Worm (Caenorhabditis elegans) whole organism, L2 larva: ENCODE results near the gene R08C7.12.

Experiments
- C34F6.9 ChIP-seq: fragments of 150-350 bp; optimal IDR thresholded peaks from 2 replicates; lab custom pipeline; 2014; ENCODE audit warnings: missing biosample characterization, missing genetic modification characterization
- F13H6.1 ChIP-seq: sonication (generic microtip); optimal IDR thresholded peaks from 2 replicates; lab custom pipeline; 2016; ENCODE audit warnings: missing genetic modification characterization, missing compliant biosample characterization
- R02D3.7 ChIP-seq: fragments of 150-350 bp; optimal IDR thresholded peaks from 2 replicates; lab custom pipeline; 2014; ENCODE audit warnings: missing biosample characterization, missing genetic modification characterization
- Y55F3AM.14 ChIP-seq: fragments of 200-800 bp; sonication (Bioruptor generic); optimal IDR thresholded peaks from 2 replicates; lab custom pipeline; 2018; ENCODE audit warnings: mild to moderate bottlenecking, missing genetic modification characterization, missing compliant biosample characterization
- ZK546.5 ChIP-seq: sonication (generic microtip); optimal IDR thresholded peaks from 2 replicates; lab custom pipeline; 2017; ENCODE audit warnings: missing biosample characterization, missing genetic modification characterization
- alr-1 ChIP-seq: fragments of 150-350 bp; optimal IDR thresholded peaks from 2 replicates; lab custom pipeline; 2014; ENCODE audit warnings: missing biosample characterization, missing genetic modification characterization
- aly-2 ChIP-seq: fragments of 150-350 bp; optimal IDR thresholded peaks from 2 replicates; lab custom pipeline; 2014; ENCODE audit warnings: missing biosample characterization, missing genetic modification characterization
- ama-1 ChIP-seq: fragments of 150-350 bp; optimal IDR thresholded peaks from 2 replicates; lab custom pipeline; 2018; ENCODE audit warnings: inconsistent platforms
- blmp-1 ChIP-seq: sonication (generic microtip); optimal IDR thresholded peaks from 2 replicates; lab custom pipeline; 2017; ENCODE audit warnings: missing genetic modification characterization, mild to moderate bottlenecking, missing compliant biosample characterization, antibody characterized with exemption, moderate library complexity; ENCODE audit not compliant: insufficient read depth
- ceh-16 ChIP-seq: fragments of 150-350 bp; optimal IDR thresholded peaks from 2 replicates; lab custom pipeline; 2014; ENCODE audit warnings: missing biosample characterization, missing genetic modification characterization
- ceh-82 ChIP-seq: fragments of 150-350 bp; optimal IDR thresholded peaks from 2 replicates; lab custom pipeline; 2014; ENCODE audit warnings: missing biosample characterization, missing genetic modification characterization
- crh-2 ChIP-seq: sonication (generic microtip); optimal IDR thresholded peaks from 2 replicates; lab custom pipeline; 2017; ENCODE audit warnings: missing biosample characterization, missing genetic modification characterization
- dmd-4 ChIP-seq: sonication (generic microtip); optimal IDR thresholded peaks from 2 replicates; lab custom pipeline; 2017; ENCODE audit warnings: missing biosample characterization, missing genetic modification characterization
- egl-27 ChIP-seq: sonication (generic microtip); optimal IDR thresholded peaks from 3 replicates; lab custom pipeline; 2017; ENCODE audit warnings: missing biosample characterization, missing genetic modification reagents, missing genetic modification characterization
- elt-1 ChIP-seq: fragments of 150-350 bp; optimal IDR thresholded peaks from 2 replicates; lab custom pipeline; 2014; ENCODE audit warnings: missing biosample characterization, missing genetic modification characterization
- elt-3 ChIP-seq: sonication (generic microtip); optimal IDR thresholded peaks from 2 replicates; lab custom pipeline; 2017; ENCODE audit warnings: missing biosample characterization, missing genetic modification characterization
- fos-1 ChIP-seq: fragments of 150-350 bp; optimal IDR thresholded peaks from 2 replicates; lab custom pipeline; 2014; ENCODE audit warnings: missing biosample characterization, missing genetic modification characterization
- gmeb-1 ChIP-seq: fragments of 150-350 bp; optimal IDR thresholded peaks from 2 replicates; lab custom pipeline; 2014; ENCODE audit warnings: missing biosample characterization, missing genetic modification characterization
- lin-11 ChIP-seq: fragments of 150-350 bp; sonication (generic microtip); optimal IDR thresholded peaks from 2 replicates; lab custom pipeline; 2014; ENCODE audit warnings: missing biosample characterization, missing genetic modification characterization, inconsistent platforms, mixed read lengths
- lin-13 ChIP-seq: fragments of 150-350 bp; optimal IDR thresholded peaks from 2 replicates; lab custom pipeline; 2014; ENCODE audit warnings: missing biosample characterization, missing genetic modification reagents, missing genetic modification characterization
- lin-39 ChIP-seq: fragments of 150-350 bp; optimal IDR thresholded peaks from 2 replicates; lab custom pipeline; 2014; ENCODE audit warnings: missing biosample characterization, missing genetic modification reagents, missing genetic modification characterization
- lsy-2 ChIP-seq, 2 experiments: fragments of 150-350 bp in 1 of 2; sonication (generic microtip) in 1 of 2; optimal IDR thresholded peaks; 2 replicates each; lab custom pipeline; 2014 to 2017; ENCODE audit warnings: missing biosample characterization in 2 of 2, missing genetic modification characterization in 2 of 2
- mab-5 ChIP-seq: fragments of 150-350 bp; optimal IDR thresholded peaks from 2 replicates; lab custom pipeline; 2014; ENCODE audit warnings: missing biosample characterization, missing genetic modification characterization
- mbf-1 ChIP-seq: sonication (generic microtip); optimal IDR thresholded peaks from 2 replicates; lab custom pipeline; 2017; ENCODE audit warnings: missing biosample characterization, missing genetic modification characterization
- mdl-1 ChIP-seq, 2 experiments: fragments of 150-350 bp in 1 of 2; sonication (generic microtip) in 1 of 2; optimal IDR thresholded peaks; 2 replicates each; lab custom pipeline; 2017; ENCODE audit warnings: missing biosample characterization in 2 of 2, missing genetic modification characterization in 2 of 2
- nhr-10 ChIP-seq: sonication (generic microtip); optimal IDR thresholded peaks from 2 replicates; lab custom pipeline; 2017; ENCODE audit warnings: missing biosample characterization, missing genetic modification characterization
- nhr-11 ChIP-seq: fragments of 150-350 bp; optimal IDR thresholded peaks from 2 replicates; lab custom pipeline; 2014; ENCODE audit warnings: missing biosample characterization, missing genetic modification characterization
- nhr-12 ChIP-seq: fragments of 150-350 bp; optimal IDR thresholded peaks from 2 replicates; lab custom pipeline; 2014; ENCODE audit warnings: missing biosample characterization, missing genetic modification characterization
- nhr-129 ChIP-seq: fragments of 150-350 bp; optimal IDR thresholded peaks from 2 replicates; lab custom pipeline; 2014; ENCODE audit warnings: missing biosample characterization, missing genetic modification characterization
- nhr-21 ChIP-seq: fragments of 150-350 bp; optimal IDR thresholded peaks from 2 replicates; lab custom pipeline; 2014; ENCODE audit warnings: missing biosample characterization, missing genetic modification characterization
- nhr-23 ChIP-seq: fragments of 150-350 bp; optimal IDR thresholded peaks from 2 replicates; lab custom pipeline; 2014; ENCODE audit warnings: missing biosample characterization, missing genetic modification reagents, missing genetic modification characterization
- nhr-237 ChIP-seq: fragments of 150-350 bp; optimal IDR thresholded peaks from 2 replicates; lab custom pipeline; 2014; ENCODE audit warnings: missing biosample characterization, missing genetic modification characterization
- nhr-25 ChIP-seq: fragments of 150-350 bp; sonication (generic microtip); optimal IDR thresholded peaks from 3 replicates; lab custom pipeline; 2014; ENCODE audit warnings: missing biosample characterization, missing genetic modification characterization
- nhr-6 ChIP-seq: fragments of 150-350 bp; optimal IDR thresholded peaks from 2 replicates; lab custom pipeline; 2014; ENCODE audit warnings: missing biosample characterization, missing genetic modification characterization
- nhr-77 ChIP-seq: fragments of 150-350 bp; optimal IDR thresholded peaks from 2 replicates; lab custom pipeline; 2014; ENCODE audit warnings: missing biosample characterization, missing genetic modification characterization
- peb-1 ChIP-seq: fragments of 150-350 bp; optimal IDR thresholded peaks from 2 replicates; lab custom pipeline; 2014; ENCODE audit warnings: missing biosample characterization, missing genetic modification characterization
- sem-4 ChIP-seq: fragments of 150-350 bp; optimal IDR thresholded peaks from 2 replicates; lab custom pipeline; 2014; ENCODE audit warnings: missing biosample characterization, missing genetic modification reagents, missing genetic modification characterization
- skn-1 ChIP-seq: sonication (generic microtip); optimal IDR thresholded peaks from 2 replicates; lab custom pipeline; 2017; ENCODE audit warnings: missing biosample characterization, missing genetic modification characterization
- sma-3 ChIP-seq: sonication (generic microtip); optimal IDR thresholded peaks from 2 replicates; lab custom pipeline; 2016; ENCODE audit warnings: missing genetic modification reagents, missing genetic modification characterization, missing compliant biosample characterization
- sma-9 ChIP-seq, 2 experiments: fragments of 150-350 bp in 1 of 2; sonication (generic microtip) in 1 of 2; optimal IDR thresholded peaks; 2 replicates each; lab custom pipeline; 2014 to 2016; ENCODE audit warnings: missing genetic modification characterization in 2 of 2, mild to moderate bottlenecking in 1 of 2, missing biosample characterization in 1 of 2, missing compliant biosample characterization in 1 of 2, missing genetic modification reagents in 1 of 2, moderate library complexity in 1 of 2
- snpc-4 ChIP-seq: fragments of 150-350 bp; optimal IDR thresholded peaks from 2 replicates; lab custom pipeline; 2014; ENCODE audit warnings: missing biosample characterization, missing genetic modification characterization
- unc-39 ChIP-seq: fragments of 150-350 bp; optimal IDR thresholded peaks from 2 replicates; lab custom pipeline; 2014; ENCODE audit warnings: missing biosample characterization, missing genetic modification characterization
- unc-55 ChIP-seq: fragments of 150-350 bp; sonication (generic microtip); optimal IDR thresholded peaks from 3 replicates; lab custom pipeline; 2014; ENCODE audit warnings: missing biosample characterization, missing genetic modification reagents, missing genetic modification characterization
- unc-62 ChIP-seq: fragments of 150-350 bp; optimal IDR thresholded peaks from 2 replicates; lab custom pipeline; 2014; ENCODE audit warnings: missing biosample characterization, missing genetic modification reagents, missing genetic modification characterization
- zag-1 ChIP-seq: fragments of 150-350 bp; optimal IDR thresholded peaks from 2 replicates; lab custom pipeline; 2014; ENCODE audit warnings: missing biosample characterization, missing genetic modification characterization
- ztf-1 ChIP-seq: fragments of 200-800 bp; sonication (Bioruptor generic); conservative IDR thresholded peaks from 2 replicates; pipeline ENCODE4 v1.3.6; 2022; ENCODE audit warnings: missing genetic modification characterization, missing compliant biosample characterization
- ztf-11 ChIP-seq: sonication (generic microtip); optimal IDR thresholded peaks from 2 replicates; lab custom pipeline; 2017; ENCODE audit warnings: missing biosample characterization, missing genetic modification characterization
- ztf-4 ChIP-seq: fragments of 150-350 bp; optimal IDR thresholded peaks from 2 replicates; lab custom pipeline; 2014; ENCODE audit warnings: missing biosample characterization, missing genetic modification characterization

Gene R08C7.12

DNA sequence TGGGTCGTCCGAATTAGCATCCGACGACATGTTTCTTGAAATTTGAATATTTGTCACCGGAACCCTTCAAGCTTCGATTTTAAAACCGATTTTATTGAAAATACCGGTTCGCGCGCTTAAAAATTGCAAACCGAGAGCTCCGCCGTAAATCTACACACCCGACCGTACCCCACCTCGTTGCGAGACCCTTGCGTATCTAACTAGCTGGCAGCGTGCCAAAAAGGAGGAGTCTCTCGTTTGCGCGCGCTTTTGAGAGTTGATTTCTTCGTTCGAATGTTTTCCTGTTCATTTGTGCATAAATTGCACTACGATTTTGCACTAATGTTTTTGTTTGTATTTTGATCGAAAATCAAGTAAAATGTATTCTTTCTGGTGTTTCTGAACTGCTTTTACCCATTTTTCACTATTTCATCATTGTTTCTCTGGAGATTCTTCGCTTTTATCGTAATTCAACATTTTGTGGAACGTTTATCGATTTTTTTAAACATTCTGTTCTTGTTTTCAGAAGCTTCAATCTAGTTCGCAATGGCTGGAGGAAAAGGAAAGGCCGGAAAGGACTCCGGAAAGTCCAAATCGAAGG lies 3.7 kb upstream of the R08C7.12 start, which contains the start of the genes wapl-1 and htz-1 (continued):
- peak; percentile 29 to 67 for TF ChIP-seq mdl-1 (tag; optimal IDR thresholded peaks at IDR 0.05; lab: Kevin White, UChicago)
- peak; percentile 96 for TF ChIP-seq ztf-4 (tag; lab: Kevin White, UChicago)
- peak; percentile 97 for TF ChIP-seq sma-3 (GFP tag; lab: Kevin White, UChicago)
- TF ChIP-seq nhr-12 (tag; lab: Kevin White, UChicago) = no peak
- TF ChIP-seq peb-1 (tag; lab: Kevin White, UChicago) = no peak
- peak; percentile 86 for TF ChIP-seq ceh-16
- TF ChIP-seq unc-39 = no peak
- TF ChIP-seq gmeb-1 (tag; lab: Kevin White, UChicago) = peak; percentile 95
- TF ChIP-seq blmp-1 (tag; lab: Kevin White, UChicago) = peak; percentile 72
- TF ChIP-seq snpc-4 (tag; lab: Kevin White, UChicago) = peak; percentile 82
- TF ChIP-seq ceh-82 (tag; lab: Kevin White, UChicago) = peak; percentile 90
- TF ChIP-seq ZK546.5 = peak; percentile 99
- peak; percentile 79 for TF ChIP-seq Y55F3AM.14 (GFP tag; lab: Kevin White, UChicago)
- TF ChIP-seq elt-3 (tag; lab: Kevin White, UChicago) = no peak
- peak; percentile 85 for TF ChIP-seq mab-5 (tag; lab: Kevin White, UChicago)
- TF ChIP-seq nhr-10 (tag; lab: Kevin White, UChicago) = peak; percentile 59
- TF ChIP-seq nhr-25 (tag; lab: Kevin White, UChicago) = peak; percentile 95

DNA sequence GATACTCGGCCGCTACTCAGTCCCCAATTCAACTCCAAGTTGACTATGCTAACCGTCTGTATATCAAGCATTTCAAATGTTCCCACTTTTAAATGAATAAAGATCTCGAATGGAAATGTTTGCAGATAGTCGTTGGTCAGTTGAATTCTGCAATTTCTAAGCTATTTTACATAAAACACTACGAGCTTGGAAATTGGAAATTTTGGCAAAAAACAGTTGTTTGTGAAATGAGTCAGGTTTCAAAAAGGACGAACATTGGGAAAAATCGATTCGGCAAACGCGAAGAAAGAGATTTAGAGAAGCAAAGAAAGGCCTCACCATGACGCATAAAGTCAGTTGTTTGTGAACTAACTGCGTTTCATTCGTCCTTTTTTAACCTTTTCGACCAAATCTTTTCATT lies 2.7 kb upstream of the R08C7.12 start:
- TF ChIP-seq C34F6.9 (tag; lab: Kevin White, UChicago) (peak; percentile 53), ztf-1 (GFP tag; lab: Robert Waterston, UW) (no peak), gmeb-1 (tag; lab: Kevin White, UChicago) (peak; percentile 22), nhr-25 (tag; lab: Kevin White, UChicago) (peak; percentile 8), sem-4 (no peak), peb-1 (tag; lab: Kevin White, UChicago) (no peak), unc-55 (peak; percentile 61), lin-11 (tag; lab: Kevin White, UChicago) (no peak), sma-3 (GFP tag; lab: Kevin White, UChicago) (peak; percentile 38), ama-1 (lab: Kevin White, UChicago) (peak; percentile 71), lsy-2 (tag; optimal IDR thresholded peaks at IDR 0.05; lab: Kevin White, UChicago) (peak; percentile 25 to 81), unc-62 (GFP tag; lab: Kevin White, UChicago) (no peak), dmd-4 (tag; lab: Kevin White, UChicago) (no peak), nhr-77 (tag; lab: Kevin White, UChicago) (no peak), fos-1 (tag; lab: Kevin White, UChicago) (peak; percentile 85), nhr-10 (tag; lab: Kevin White, UChicago) (no peak), mbf-1 (no peak), nhr-12 (tag; lab: Kevin White, UChicago) (no peak), lin-39 (tag; lab: Kevin White, UChicago) (no peak), elt-3 (tag; lab: Kevin White, UChicago) (no peak), lin-13 (GFP tag; lab: Kevin White, UChicago) (peak; percentile 53), mdl-1 (tag; optimal IDR thresholded peaks at IDR 0.05; lab: Kevin White, UChicago) (no peak), nhr-21 (no peak), blmp-1 (tag; lab: Kevin White, UChicago) (no peak), nhr-237 (tag; lab: Kevin White, UChicago) (no peak), aly-2 (tag; lab: Kevin White, UChicago) (no peak), ztf-11 (tag; lab: Kevin White, UChicago) (no peak), ceh-82 (tag; lab: Kevin White, UChicago) (no peak), alr-1 (tag; lab: Kevin White, UChicago) (no peak), ZK546.5 (peak; percentile 39), sma-9 (GFP tag; optimal IDR thresholded peaks at IDR 0.05; lab: Kevin White, UChicago) (no peak), sma-9 (tag; optimal IDR thresholded peaks at IDR 0.05; lab: Kevin White, UChicago) (no peak), nhr-23 (tag; lab: Kevin White, UChicago) (no peak), mab-5 (tag; lab: Kevin White, UChicago) (no peak), skn-1 (tag; lab: Kevin White, UChicago) (no peak), elt-1 (tag; lab: Kevin White, UChicago) (no peak), snpc-4 (tag; lab: Kevin White, UChicago) (no peak), nhr-6 (tag; lab: Kevin White, UChicago) (no peak), Y55F3AM.14 (GFP tag; lab: Kevin White, UChicago) (no peak), zag-1 (tag; lab: Kevin White, UChicago) (no peak), egl-27 (tag; lab: Kevin White, UChicago) (no peak), ztf-4 (tag; lab: Kevin White, UChicago) (peak; percentile 44), nhr-129 (peak; percentile 73), ceh-16 (no peak), unc-39 (no peak), nhr-11 (tag; lab: Kevin White, UChicago) (no peak), R02D3.7 (tag; lab: Kevin White, UChicago) (no peak), crh-2 (tag; lab: Kevin White, UChicago) (peak; percentile 55), F13H6.1 (tag; lab: Kevin White, UChicago) (no peak)
- TF ChIP-seq, all 48 proteins: peak for 13
